Worm (Caenorhabditis elegans) whole organism, L1 larva: ENCODE measurements around the gene cnc-4.

Experiments used
- lir-3 ChIP-seq: sonication (generic microtip); optimal IDR thresholded peaks from 2 replicates; lab custom pipeline; 2016; ENCODE audit warnings: mild to moderate bottlenecking, missing genetic modification characterization, moderate library complexity, missing compliant biosample characterization; ENCODE audit not compliant: poor library complexity
- lsy-2 ChIP-seq, 2 experiments: fragments of 150-350 bp; optimal IDR thresholded peaks; 2 replicates each; lab custom pipeline; 2014; ENCODE audit warnings: missing biosample characterization in 2 of 2, missing genetic modification characterization in 2 of 2
- sup-37 ChIP-seq: fragments of 200-800 bp; sonication (Bioruptor generic); optimal IDR thresholded peaks from 2 replicates; lab custom pipeline; 2018; ENCODE audit warnings: mild to moderate bottlenecking, missing genetic modification characterization, missing compliant biosample characterization
- unc-62 ChIP-seq: fragments of 150-350 bp; optimal IDR thresholded peaks from 2 replicates; lab custom pipeline; 2014; ENCODE audit warnings: missing biosample characterization, missing genetic modification reagents, missing genetic modification characterization
- unc-98 ChIP-seq: fragments of 200-800 bp; sonication (Bioruptor generic); IDR thresholded peaks from 2 replicates; pipeline ENCODE4 v1.3.6; 2022; ENCODE audit warnings: missing genetic modification characterization, missing compliant biosample characterization
- zag-1 ChIP-seq: fragments of 150-350 bp; optimal IDR thresholded peaks from 2 replicates; lab custom pipeline; 2014; ENCODE audit warnings: missing biosample characterization, missing genetic modification characterization

DNA sequence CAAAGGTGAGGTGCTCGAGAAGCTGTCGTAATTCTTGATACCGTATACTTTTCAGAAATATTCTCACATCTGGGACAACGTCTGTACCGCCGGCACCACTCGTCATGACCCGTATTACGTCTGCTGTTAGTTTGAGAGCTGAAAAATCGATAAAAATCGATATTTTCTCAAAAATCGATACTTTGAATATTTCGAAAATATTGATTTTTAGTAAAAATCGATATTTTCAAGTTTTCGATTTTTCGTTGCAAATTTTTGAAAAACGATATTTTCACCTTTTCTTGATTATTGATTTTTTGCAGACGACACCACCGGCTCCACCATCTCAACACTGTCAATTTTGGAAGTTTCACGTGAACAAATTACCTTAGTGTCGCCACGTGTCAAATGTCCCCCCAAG lies 48.8 kb downstream of the cnc-4 start:
- TF ChIP-seq lir-3 (no peak), unc-98 (GFP tag; lab: Robert Waterston, UW) (no peak), sup-37 (GFP tag; lab: Kevin White, UChicago) (no peak), lsy-2 (tag; optimal IDR thresholded peaks at IDR 0.05; lab: Kevin White, UChicago) (no peak), zag-1 (tag; lab: Kevin White, UChicago) (no peak), unc-62 (GFP tag; lab: Kevin White, UChicago) (no peak)
